Worm (Caenorhabditis elegans) whole organism, late embryonic: Measurements from ENCODE around the gene rsf-1.

Source experiments
- C08G9.2 ChIP-seq: sonication (generic microtip); optimal IDR thresholded peaks from 2 replicates; lab custom pipeline; 2016; ENCODE audit warnings: mild to moderate bottlenecking, missing genetic modification characterization, moderate library complexity, missing compliant biosample characterization
- C38D4.7 ChIP-seq: fragments of 200-800 bp; sonication (Bioruptor generic); optimal IDR thresholded peaks from 2 replicates; lab custom pipeline; 2018; ENCODE audit warnings: mild to moderate bottlenecking, missing genetic modification characterization, moderate library complexity, missing compliant biosample characterization
- F13H6.1 ChIP-seq: sonication (generic microtip); optimal IDR thresholded peaks from 2 replicates; lab custom pipeline; 2016; ENCODE audit warnings: missing genetic modification characterization, missing compliant biosample characterization
- K02D7.2 ChIP-seq: sonication (generic microtip); optimal IDR thresholded peaks from 2 replicates; lab custom pipeline; 2017; ENCODE audit warnings: mild to moderate bottlenecking, missing genetic modification characterization, missing compliant biosample characterization
- K09A11.1 ChIP-seq: sonication (generic microtip); optimal IDR thresholded peaks from 2 replicates; lab custom pipeline; 2017; ENCODE audit warnings: antibody characterized with exemption, mild to moderate bottlenecking, missing genetic modification characterization, missing compliant biosample characterization; ENCODE audit not compliant: insufficient read depth
- T23F11.4 ChIP-seq: fragments of 200-800 bp; sonication (Bioruptor generic); optimal IDR thresholded peaks from 2 replicates; lab custom pipeline; 2018; ENCODE audit warnings: mild to moderate bottlenecking, missing genetic modification characterization, missing compliant biosample characterization
- Y22D7AL.16 ChIP-seq: sonication (generic microtip); optimal IDR thresholded peaks from 2 replicates; lab custom pipeline; 2016; ENCODE audit warnings: missing genetic modification characterization, missing compliant biosample characterization
- ahr-1 ChIP-seq: sonication (generic microtip); optimal IDR thresholded peaks from 2 replicates; lab custom pipeline; 2016; ENCODE audit warnings: missing genetic modification characterization, missing compliant biosample characterization
- ama-1 ChIP-seq: fragments of 150-350 bp; optimal IDR thresholded peaks from 2 replicates; lab custom pipeline; 2014
- ceh-14 ChIP-seq: sonication (generic microtip); optimal IDR thresholded peaks from 2 replicates; lab custom pipeline; 2016; ENCODE audit warnings: missing genotype, missing genetic modification characterization, missing compliant biosample characterization
- ceh-19 ChIP-seq: fragments of 200-800 bp; sonication (Bioruptor generic); optimal IDR thresholded peaks from 2 replicates; lab custom pipeline; 2018; ENCODE audit warnings: mild to moderate bottlenecking, missing genetic modification characterization, missing compliant biosample characterization
- ceh-22 ChIP-seq: sonication (generic microtip); optimal IDR thresholded peaks from 2 replicates; lab custom pipeline; 2017; ENCODE audit warnings: missing biosample characterization, missing genetic modification characterization
- ceh-24 ChIP-seq: sonication (generic microtip); optimal IDR thresholded peaks from 2 replicates; lab custom pipeline; 2016; ENCODE audit warnings: mild to moderate bottlenecking, missing genetic modification characterization, missing compliant biosample characterization
- ceh-31 ChIP-seq: sonication (generic microtip); optimal IDR thresholded peaks from 2 replicates; lab custom pipeline; 2016; ENCODE audit warnings: missing genetic modification characterization, missing compliant biosample characterization
- ceh-48 ChIP-seq: sonication (generic microtip); optimal IDR thresholded peaks from 2 replicates; lab custom pipeline; 2016; ENCODE audit warnings: missing genetic modification characterization, inconsistent platforms, missing compliant biosample characterization
- che-1 ChIP-seq: sonication (generic microtip); optimal IDR thresholded peaks from 2 replicates; lab custom pipeline; 2016; ENCODE audit warnings: mild to moderate bottlenecking, missing genetic modification characterization, missing compliant biosample characterization
- elt-2 ChIP-seq: sonication (generic microtip); optimal IDR thresholded peaks from 2 replicates; lab custom pipeline; 2016; ENCODE audit warnings: missing genetic modification reagents, missing genetic modification characterization, missing compliant biosample characterization
- elt-4 ChIP-seq: sonication (generic microtip); optimal IDR thresholded peaks from 2 replicates; lab custom pipeline; 2016; ENCODE audit warnings: missing genetic modification characterization, missing compliant biosample characterization
- eyg-1 ChIP-seq: sonication (generic microtip); optimal IDR thresholded peaks from 2 replicates; lab custom pipeline; 2016; ENCODE audit warnings: missing genotype, missing genetic modification characterization, missing compliant biosample characterization
- fax-1 ChIP-seq: sonication (generic microtip); optimal IDR thresholded peaks from 2 replicates; lab custom pipeline; 2016; ENCODE audit warnings: missing genotype, missing genetic modification characterization, missing compliant biosample characterization
- fkh-10 ChIP-seq: fragments of 150-350 bp; optimal IDR thresholded peaks from 2 replicates; lab custom pipeline; 2014; ENCODE audit warnings: missing biosample characterization, missing genetic modification reagents, missing genetic modification characterization
- fkh-6 ChIP-seq: sonication (generic microtip); optimal IDR thresholded peaks from 2 replicates; lab custom pipeline; 2016; ENCODE audit warnings: missing genetic modification characterization, missing compliant biosample characterization
- gmeb-2 ChIP-seq: sonication (generic microtip); optimal IDR thresholded peaks from 2 replicates; lab custom pipeline; 2016; ENCODE audit warnings: missing genetic modification characterization, inconsistent platforms, missing compliant biosample characterization
- hlh-13 ChIP-seq: fragments of 200-800 bp; sonication (Bioruptor generic); optimal IDR thresholded peaks from 2 replicates; lab custom pipeline; 2018; ENCODE audit warnings: mild to moderate bottlenecking, missing genetic modification characterization, missing compliant biosample characterization
- hlh-6 ChIP-seq: sonication (generic microtip); optimal IDR thresholded peaks from 2 replicates; lab custom pipeline; 2016; ENCODE audit warnings: missing genotype, missing genetic modification characterization, missing compliant biosample characterization
- lin-11 ChIP-seq: fragments of 200-800 bp; sonication (Bioruptor generic); optimal IDR thresholded peaks from 2 replicates; lab custom pipeline; 2018; ENCODE audit warnings: mild to moderate bottlenecking, missing genetic modification characterization, missing compliant biosample characterization
- mec-3 ChIP-seq: sonication (generic microtip); optimal IDR thresholded peaks from 2 replicates; lab custom pipeline; 2016; ENCODE audit warnings: borderline replicate concordance, missing genetic modification characterization, missing compliant biosample characterization
- npax-4 ChIP-seq: sonication (generic microtip); optimal IDR thresholded peaks from 2 replicates; lab custom pipeline; 2016; ENCODE audit warnings: missing genetic modification characterization, missing compliant biosample characterization
- odd-2 ChIP-seq: sonication (generic microtip); optimal IDR thresholded peaks from 2 replicates; lab custom pipeline; 2017; ENCODE audit warnings: antibody characterized with exemption, mild to moderate bottlenecking, missing genetic modification characterization, missing compliant biosample characterization
- pat-9 ChIP-seq: fragments of 200-800 bp; sonication (Bioruptor generic); optimal IDR thresholded peaks from 2 replicates; lab custom pipeline; 2018; ENCODE audit warnings: mild to moderate bottlenecking, missing genetic modification characterization, moderate library complexity, missing compliant biosample characterization
- pha-4 ChIP-seq: fragments of 150-350 bp; optimal IDR thresholded peaks from 2 replicates; lab custom pipeline; 2018; ENCODE audit warnings: missing biosample characterization, missing genetic modification reagents, missing genetic modification characterization
- pqm-1 ChIP-seq: sonication (generic microtip); optimal IDR thresholded peaks from 2 replicates; lab custom pipeline; 2016; ENCODE audit warnings: missing genetic modification characterization, missing compliant biosample characterization
- pros-1 ChIP-seq: fragments of 150-350 bp; optimal IDR thresholded peaks from 2 replicates; lab custom pipeline; 2014; ENCODE audit warnings: missing biosample characterization, missing genetic modification reagents, missing genetic modification characterization
- ref-2 ChIP-seq: sonication (generic microtip); optimal IDR thresholded peaks from 2 replicates; lab custom pipeline; 2016; ENCODE audit warnings: missing genetic modification characterization, missing compliant biosample characterization
- rnt-1 ChIP-seq: sonication (generic microtip); optimal IDR thresholded peaks from 2 replicates; lab custom pipeline; 2016; ENCODE audit warnings: missing genetic modification characterization, missing compliant biosample characterization
- sdc-2 ChIP-seq: sonication (generic microtip); optimal IDR thresholded peaks from 2 replicates; lab custom pipeline; 2016; ENCODE audit warnings: missing genotype, missing genetic modification characterization, missing compliant biosample characterization
- sox-4 ChIP-seq: sonication (generic microtip); optimal IDR thresholded peaks from 2 replicates; lab custom pipeline; 2017; ENCODE audit warnings: mild to moderate bottlenecking, missing genetic modification characterization, inconsistent platforms, missing compliant biosample characterization
- unc-3 ChIP-seq, 2 experiments: fragments of 200-800 bp in 1 of 2; sonication (Bioruptor generic) in 1 of 2; sonication (generic microtip) in 1 of 2; conservative IDR thresholded peaks in 1 of 2; optimal IDR thresholded peaks in 1 of 2; 2 replicates each; pipeline versions ENCODE4 v1.3.6 to Lab custom; 2016 to 2022; ENCODE audit warnings: missing compliant biosample characterization in 2 of 2, missing genetic modification characterization in 2 of 2, missing genetic modification reagents in 1 of 2
- unc-42 ChIP-seq: sonication (generic microtip); optimal IDR thresholded peaks from 2 replicates; lab custom pipeline; 2016; ENCODE audit warnings: missing genotype, missing genetic modification characterization, missing compliant biosample characterization
- ztf-16 ChIP-seq: sonication (generic microtip); optimal IDR thresholded peaks from 2 replicates; lab custom pipeline; 2017; ENCODE audit warnings: missing genetic modification characterization, missing compliant biosample characterization

The rsf-1 gene

DNA sequence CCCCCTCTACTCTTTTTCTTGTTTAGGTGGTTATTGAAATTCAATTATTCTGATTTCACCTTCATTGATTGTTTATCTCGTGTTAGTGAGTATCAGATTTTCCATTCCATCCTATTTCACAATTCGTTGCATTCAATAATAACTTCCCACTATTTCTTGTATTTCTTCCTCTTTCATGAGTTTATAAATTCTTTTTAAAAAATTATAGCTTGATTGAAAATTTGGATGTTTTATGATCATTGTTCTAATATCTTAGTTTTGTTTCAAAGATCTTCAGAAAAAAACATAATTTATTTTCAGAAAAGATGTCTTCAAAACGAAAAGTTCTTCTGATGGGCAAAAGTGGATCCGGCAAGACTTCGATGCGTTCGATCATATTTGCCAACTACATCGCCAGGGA is 5.1 kb upstream of the rsf-1 start, which contains the start of gene raga-1:
Gene raga-1 (plus strand): TSS at position 301 of the 400 bp plus-strand sequence.
- no peak for TF ChIP-seq pros-1 (tag; lab: Kevin White, UChicago)
- TF ChIP-seq K02D7.2: no peak
- no peak for TF ChIP-seq lin-11
- TF ChIP-seq ceh-48 (tag; lab: Kevin White, UChicago): no peak
- TF ChIP-seq hlh-6: no peak
- no peak for TF ChIP-seq pqm-1 (tag; lab: Kevin White, UChicago)

DNA sequence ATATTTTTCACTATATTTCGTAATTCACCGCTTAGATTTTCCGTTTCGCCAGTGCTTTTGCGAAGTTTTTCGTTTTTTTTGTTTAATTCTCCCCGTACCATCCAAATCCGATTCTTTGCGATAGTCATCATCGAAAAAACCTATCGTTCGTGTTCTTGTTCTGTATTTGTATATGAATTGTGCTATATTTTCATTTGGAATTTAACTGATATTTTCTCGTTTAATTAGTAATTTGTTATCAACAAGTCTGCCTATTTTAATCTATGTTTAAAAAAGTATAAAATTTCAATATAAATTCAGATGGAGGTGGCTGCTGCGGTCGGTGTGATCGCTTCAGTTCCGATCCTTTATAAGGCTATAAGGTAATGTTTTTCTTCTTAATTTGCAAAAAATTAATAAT is 3.6 kb upstream of the rsf-1 start, which contains the start of gene samp-1:
Gene samp-1 (plus strand): TSS at position 301 of the 400 bp plus-strand sequence.
- TF ChIP-seq mec-3 (no peak), odd-2 (tag; lab: Kevin White, UChicago) (no peak), F13H6.1 (no peak)

DNA sequence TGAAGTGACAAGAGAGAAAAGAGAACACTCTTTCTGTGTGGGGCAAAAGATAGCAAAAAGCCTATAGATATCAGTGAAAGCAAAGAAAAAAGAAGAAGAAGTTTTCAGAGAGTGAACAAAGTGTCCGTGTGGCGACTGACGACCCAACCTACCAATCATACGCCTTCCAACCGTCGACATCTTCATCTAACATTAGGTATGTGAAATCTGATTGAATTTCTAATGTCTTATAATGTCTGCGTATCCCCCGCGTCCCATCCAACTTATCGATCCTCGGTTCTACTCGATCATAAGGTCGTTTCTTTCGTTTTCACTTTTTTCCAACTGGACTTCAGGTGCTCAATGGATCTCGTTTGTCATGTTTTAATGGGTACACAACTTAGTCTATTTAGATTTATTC is 1.1 kb downstream of the rsf-1 start:
- TF ChIP-seq C38D4.7 (GFP tag; lab: Kevin White, UChicago) (no peak), ceh-24 (no peak), unc-3 (GFP tag; conservative IDR thresholded peaks at IDR 0.05; lab: Robert Waterston, UW) (no peak), unc-3 (tag; optimal IDR thresholded peaks at IDR 0.05; lab: Kevin White, UChicago) (no peak), npax-4 (tag; lab: Kevin White, UChicago) (no peak), ahr-1 (tag; lab: Kevin White, UChicago) (no peak), T23F11.4 (GFP tag; lab: Kevin White, UChicago) (no peak), fax-1 (tag; lab: Kevin White, UChicago) (no peak), elt-2 (tag; lab: Kevin White, UChicago) (no peak), mec-3 (no peak), sdc-2 (tag; lab: Kevin White, UChicago) (no peak), ref-2 (tag; lab: Kevin White, UChicago) (no peak)

DNA sequence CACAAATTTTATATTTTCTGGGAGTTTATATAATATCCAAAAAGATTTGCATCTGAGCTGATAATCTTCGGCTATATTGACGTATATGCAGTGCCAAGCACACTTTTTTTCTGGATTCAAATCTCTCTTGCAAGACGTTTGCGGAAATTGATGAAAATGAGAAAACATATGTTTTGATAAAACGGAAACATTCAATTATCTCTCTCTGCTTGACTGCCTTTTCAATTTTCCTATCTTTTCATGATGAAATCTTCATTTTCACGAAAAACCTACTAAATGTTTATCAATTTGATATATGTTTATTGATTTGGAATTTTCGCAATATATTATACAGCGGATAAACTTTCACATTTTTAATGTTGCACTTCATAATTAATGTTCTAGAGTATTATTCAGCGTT is 1.8 kb downstream of the rsf-1 start:
- TF ChIP-seq fkh-6 (no peak), K09A11.1 (tag; lab: Kevin White, UChicago) (no peak), ceh-19 (no peak), elt-4 (tag; lab: Kevin White, UChicago) (no peak), ceh-31 (tag; lab: Kevin White, UChicago) (no peak), sdc-2 (tag; lab: Kevin White, UChicago) (no peak), pha-4 (tag; lab: Kevin White, UChicago) (no peak), ahr-1 (tag; lab: Kevin White, UChicago) (no peak), sox-4 (tag; lab: Kevin White, UChicago) (no peak), mec-3 (no peak), fax-1 (tag; lab: Kevin White, UChicago) (no peak)
- TF ChIP-seq, all 69 proteins: peak for 0

DNA sequence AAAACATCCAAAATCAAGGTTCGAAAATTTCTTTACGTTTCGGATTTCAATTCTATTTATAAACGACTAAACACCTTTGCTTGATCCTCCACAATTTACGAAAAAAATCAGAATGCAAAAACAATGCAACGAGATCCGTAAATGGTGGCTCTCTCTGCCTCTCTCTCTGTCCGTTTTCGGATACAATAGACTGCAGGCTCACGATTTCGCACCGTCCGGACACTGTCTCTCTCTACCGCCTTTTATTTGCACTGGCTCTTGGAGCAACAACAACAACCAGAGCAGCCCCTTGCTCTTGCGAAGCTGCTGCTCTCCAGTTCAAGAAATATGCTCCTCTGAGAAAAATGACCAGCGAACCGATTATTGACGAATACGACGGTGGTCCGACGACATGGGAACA is 6.0 kb downstream of the rsf-1 start, which contains the start of gene T24F1.7:
Gene T24F1.7 (plus strand): TSS at position 301 of the 400 bp plus-strand sequence.
- TF ChIP-seq hlh-13 (no peak), rnt-1 (no peak), che-1 (no peak), C08G9.2 (tag; lab: Kevin White, UChicago) (no peak), unc-42 (tag; lab: Kevin White, UChicago) (no peak), fkh-10 (GFP tag; lab: Kevin White, UChicago) (no peak), ceh-22 (tag; lab: Kevin White, UChicago) (no peak), pat-9 (no peak), ref-2 (tag; lab: Kevin White, UChicago) (no peak), eyg-1 (tag; lab: Kevin White, UChicago) (no peak), ceh-14 (no peak), Y22D7AL.16 (no peak), odd-2 (tag; lab: Kevin White, UChicago) (no peak), ztf-16 (tag; lab: Kevin White, UChicago) (no peak), K09A11.1 (tag; lab: Kevin White, UChicago) (no peak), ama-1 (lab: Kevin White, UChicago) (no peak), gmeb-2 (no peak)
